Fruit fly (Drosophila melanogaster): ENCODE results near the gene CG10516.
A peak's percentile ranks its signal among the peaks of the same experiment; 100 is the strongest.

The CG10516 gene

dm6 chr3L:16013198-16013982 is 45.4 kb downstream of the CG10516 start (continued):
- TF ChIP-seq CG10959 (GFP tag; IDR thresholded peaks at IDR 0.05) (no peak), CG3726 (GFP tag; IDR thresholded peaks at IDR 0.05) (no peak), lilli (GFP tag; optimal IDR thresholded peaks at IDR 0.05) (no peak), Dp (GFP tag; optimal IDR thresholded peaks at IDR 0.05) (no peak), Hey (tag; optimal IDR thresholded peaks at IDR 0.05) (no peak), Hr78 (GFP tag; optimal IDR thresholded peaks at IDR 0.05) (no peak), z (GFP tag; IDR thresholded peaks at IDR 0.05) (no peak), gfzf (GFP tag; optimal IDR thresholded peaks at IDR 0.05) (no peak), ato (GFP tag; IDR thresholded peaks at IDR 0.05; ENCODE audit: partially characterized antibody) (no peak), CG11723 (GFP tag; optimal IDR thresholded peaks at IDR 0.05) (no peak), Spps (tag; optimal IDR thresholded peaks at IDR 0.05) (no peak), chinmo (GFP tag; IDR thresholded peaks at IDR 0.05; ENCODE audit: partially characterized antibody) (no peak), CG9932 (GFP tag; IDR thresholded peaks at IDR 0.05) (no peak), jing (GFP tag; optimal IDR thresholded peaks at IDR 0.05) (no peak), psq (GFP tag; optimal IDR thresholded peaks at IDR 0.05) (no peak), Sry-β (GFP tag; optimal IDR thresholded peaks at IDR 0.05) (no peak), ham (GFP tag; IDR thresholded peaks at IDR 0.05) (no peak), CrebB (tag; optimal IDR thresholded peaks at IDR 0.05) (no peak), en (GFP tag; optimal IDR thresholded peaks at IDR 0.05) (no peak), h (optimal IDR thresholded peaks at IDR 0.05) (no peak), CG14965 (GFP tag; optimal IDR thresholded peaks at IDR 0.05; ENCODE audit: borderline replicate concordance) (no peak), CG14710 (tag; optimal IDR thresholded peaks at IDR 0.05) (peak; percentile 48), dmrt99B (tag; optimal IDR thresholded peaks at IDR 0.05) (peak; percentile 39), eve (GFP tag; optimal IDR thresholded peaks at IDR 0.05) (no peak), Sox100B (GFP tag; optimal IDR thresholded peaks at IDR 0.05) (peak; percentile 30), Blimp-1 (GFP tag; optimal IDR thresholded peaks at IDR 0.05) (peak; percentile 35), fd96Cb (tag; optimal IDR thresholded peaks at IDR 0.05) (peak; percentile 20), CG4617 (GFP tag; optimal IDR thresholded peaks at IDR 0.05; ENCODE audit: borderline replicate concordance) (no peak), CG2712 (tag; optimal IDR thresholded peaks at IDR 0.05) (peak; percentile 70), Hand (GFP tag; optimal IDR thresholded peaks at IDR 0.05) (no peak), NfI (GFP tag; optimal IDR thresholded peaks at IDR 0.05) (no peak), oc (tag; optimal IDR thresholded peaks at IDR 0.05) (no peak), CG31365 (tag; optimal IDR thresholded peaks at IDR 0.05) (no peak), bowl (GFP tag; IDR thresholded peaks at IDR 0.05) (peak; percentile 72; the same call in 1 of the 2 replicates), ttk (GFP tag; IDR thresholded peaks at IDR 0.05) (no peak), CG17361 (GFP tag; IDR thresholded peaks at IDR 0.05) (peak; percentile 80), CG9876 (GFP tag; optimal IDR thresholded peaks at IDR 0.05) (no peak), CG2202 (tag; optimal IDR thresholded peaks at IDR 0.05) (no peak), Sox102F (GFP tag; optimal IDR thresholded peaks at IDR 0.05) (peak; percentile 29), Drgx (GFP tag; IDR thresholded peaks at IDR 0.05) (no peak), CG18764 (GFP tag; optimal IDR thresholded peaks at IDR 0.05) (no peak), CG10654 (GFP tag; optimal IDR thresholded peaks at IDR 0.05) (no peak), stwl (tag; optimal IDR thresholded peaks at IDR 0.05) (no peak), CG31441 (GFP tag; IDR thresholded peaks at IDR 0.05) (peak; percentile 63), ci (GFP tag; IDR thresholded peaks at IDR 0.05) (no peak), Ssrp (tag; optimal IDR thresholded peaks at IDR 0.05) (peak; percentile 33), unc-4 (GFP tag; IDR thresholded peaks at IDR 0.05; ENCODE audit: partially characterized antibody) (no peak), croc (GFP tag; conservative IDR thresholded peaks at IDR 0.05) (no peak), nerfin-2 (GFP tag; IDR thresholded peaks at IDR 0.05; ENCODE audit: partially characterized antibody) (no peak)

Measured in whole organism, embryonic.